Worm (Caenorhabditis elegans) whole organism, L3 larva: ENCODE results near the gene F35C11.2.

Source experiments
- ZK546.5 ChIP-seq: sonication (generic microtip); optimal IDR thresholded peaks from 2 replicates; lab custom pipeline; 2017; ENCODE audit warnings: missing biosample characterization, missing genetic modification characterization
- ama-1 ChIP-seq: fragments of 150-350 bp; optimal IDR thresholded peaks from 2 replicates; lab custom pipeline; 2018
- egl-5 ChIP-seq: fragments of 150-350 bp; optimal IDR thresholded peaks from 2 replicates; lab custom pipeline; 2017; ENCODE audit warnings: missing biosample characterization, missing genetic modification reagents, missing genetic modification characterization, inconsistent platforms
- elt-1 ChIP-seq: fragments of 150-350 bp; optimal IDR thresholded peaks from 2 replicates; lab custom pipeline; 2014; ENCODE audit warnings: missing biosample characterization, missing genetic modification characterization
- elt-3 ChIP-seq, 3 experiments: fragments of 150-350 bp in 1 of 3; sonication (generic microtip) in 2 of 3; optimal IDR thresholded peaks; 2 replicates in 2 of 3; 4 replicates in 1 of 3; lab custom pipeline; 2014 to 2017; ENCODE audit warnings: missing biosample characterization in 3 of 3, missing genetic modification characterization in 3 of 3
- nhr-11 ChIP-seq: fragments of 150-350 bp; optimal IDR thresholded peaks from 2 replicates; lab custom pipeline; 2014; ENCODE audit warnings: missing biosample characterization, missing genetic modification characterization
- nhr-237 ChIP-seq: fragments of 150-350 bp; optimal IDR thresholded peaks from 2 replicates; lab custom pipeline; 2014; ENCODE audit warnings: missing biosample characterization, missing genetic modification characterization
- nhr-28 ChIP-seq: fragments of 150-350 bp; optimal IDR thresholded peaks from 2 replicates; lab custom pipeline; 2014; ENCODE audit warnings: missing biosample characterization, missing genetic modification characterization
- nhr-43 ChIP-seq: sonication (generic microtip); optimal IDR thresholded peaks from 2 replicates; lab custom pipeline; 2016; ENCODE audit warnings: mild to moderate bottlenecking, missing genetic modification characterization, missing compliant biosample characterization; ENCODE audit not compliant: poor library complexity, severe bottlenecking
- nhr-76 ChIP-seq: fragments of 150-350 bp; sonication (generic microtip); optimal IDR thresholded peaks from 5 replicates; lab custom pipeline; 2014; ENCODE audit warnings: missing biosample characterization, missing genetic modification characterization
- snpc-4 ChIP-seq: fragments of 150-350 bp; optimal IDR thresholded peaks from 2 replicates; lab custom pipeline; 2014; ENCODE audit warnings: missing biosample characterization, missing genetic modification characterization
- unc-39 ChIP-seq: sonication (generic microtip); optimal IDR thresholded peaks from 4 replicates; lab custom pipeline; 2017; ENCODE audit warnings: missing biosample characterization, missing genetic modification characterization
- ztf-11 ChIP-seq: fragments of 150-350 bp; optimal IDR thresholded peaks from 2 replicates; lab custom pipeline; 2014; ENCODE audit warnings: missing biosample characterization, missing genetic modification characterization

DNA sequence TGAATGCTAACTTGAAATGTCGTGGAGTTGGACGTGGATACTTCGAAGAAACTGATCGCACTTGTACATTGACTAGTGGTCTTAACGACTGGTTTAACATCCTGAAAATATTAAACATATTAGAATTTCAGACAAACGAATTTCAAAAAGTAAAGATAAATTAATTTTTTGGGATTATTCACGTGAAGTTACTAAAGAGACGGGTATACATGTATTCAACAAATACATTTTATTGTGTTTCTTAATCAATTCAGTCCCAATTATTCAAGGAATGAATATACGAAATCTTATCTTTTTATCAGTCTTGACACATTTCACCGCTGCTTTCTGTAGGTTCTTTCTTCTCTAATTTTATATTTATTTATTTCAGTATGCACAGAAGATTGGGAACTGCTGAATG is 29.8 kb upstream of the F35C11.2 start, which contains the start of the genes mrpl-10 and clec-142:
- TF ChIP-seq ama-1 = no peak
- no peak for TF ChIP-seq ZK546.5 (tag; lab: Kevin White, UChicago)
- no peak for TF ChIP-seq nhr-76 (tag; lab: Kevin White, UChicago)
- no peak for TF ChIP-seq elt-3 (tag; optimal IDR thresholded peaks at IDR 0.05; lab: Kevin White, UChicago)
- no peak for TF ChIP-seq nhr-237 (tag; lab: Kevin White, UChicago)
- no peak for TF ChIP-seq nhr-28
- TF ChIP-seq elt-1 (tag; lab: Kevin White, UChicago) = no peak
- TF ChIP-seq egl-5 = no peak
- no peak for TF ChIP-seq nhr-43 (tag; lab: Kevin White, UChicago)
- TF ChIP-seq snpc-4 (tag; lab: Kevin White, UChicago) = no peak
- TF ChIP-seq unc-39 (tag; lab: Kevin White, UChicago) = no peak
- no peak for TF ChIP-seq nhr-11
- no peak for TF ChIP-seq ztf-11 (tag; lab: Kevin White, UChicago)
